Worm (Caenorhabditis elegans): Measurements from ENCODE around the gene act-4.

act-4 gene

ce11 chrX:4960422-4960821 is at the start of gene act-4 (continued):
- no peak for TF ChIP-seq lim-7 (GFP tag; IDR thresholded peaks at IDR 0.05)
- TF ChIP-seq lsy-2 (tag; optimal IDR thresholded peaks at IDR 0.05) = peak in 1 of 2 experiments; percentile 60
- TF ChIP-seq arid-1 (GFP tag; conservative IDR thresholded peaks at IDR 0.05) = no peak
- no peak for TF ChIP-seq lin-1 (GFP tag; IDR thresholded peaks at IDR 0.05)
- TF ChIP-seq mxl-3 (GFP tag; optimal IDR thresholded peaks at IDR 0.05) = no peak
- peak; percentile 53 for TF ChIP-seq nhr-11 (tag; optimal IDR thresholded peaks at IDR 0.05)
- TF ChIP-seq daf-16 (GFP tag; optimal IDR thresholded peaks at IDR 0.05) = peak in 1 of 2 experiments; percentile 4
- no peak for TF ChIP-seq daf-16 (tag; optimal IDR thresholded peaks at IDR 0.05)
- TF ChIP-seq mep-1 (tag; optimal IDR thresholded peaks at IDR 0.05) = peak; percentile 77
- TF ChIP-seq Y75B8A.6 (GFP tag; IDR thresholded peaks at IDR 0.05) = no peak
- TF ChIP-seq snpc-4 (tag; optimal IDR thresholded peaks at IDR 0.05) = no peak

- TF ChIP-seq hlh-30 (tag; optimal IDR thresholded peaks at IDR 0.05; ENCODE audit: insufficient read depth) = peak; percentile 42
- TF ChIP-seq D1046.2 (GFP tag; IDR thresholded peaks at IDR 0.05) = no peak
- TF ChIP-seq mes-2 (tag; optimal IDR thresholded peaks at IDR 0.05; ENCODE audit: poor library complexity, severe bottlenecking) = no peak
- peak; percentile 34 for TF ChIP-seq aha-1 (tag)
- TF ChIP-seq daf-12 (tag; optimal IDR thresholded peaks at IDR 0.05) = no peak
- no peak for TF ChIP-seq nhr-28 (tag; optimal IDR thresholded peaks at IDR 0.05)
- no peak for TF ChIP-seq rbr-2 (tag; optimal IDR thresholded peaks at IDR 0.05)
- TF ChIP-seq madf-9 (GFP tag; conservative IDR thresholded peaks at IDR 0.05) = no peak
- TF ChIP-seq mxl-3 (GFP tag; optimal IDR thresholded peaks at IDR 0.05) = no peak
- TF ChIP-seq dmd-6 (GFP tag; IDR thresholded peaks at IDR 0.05) = peak; percentile 28; the same call in 1 of the 2 replicates
- TF ChIP-seq unc-62 (GFP tag; optimal IDR thresholded peaks at IDR 0.05 in 1 of 2) = peak in 1 of 2 experiments; percentile 22
- TF ChIP-seq unc-62 (tag; optimal IDR thresholded peaks at IDR 0.05) = no peak
- TF ChIP-seq lin-15B (tag; optimal IDR thresholded peaks at IDR 0.05) = no peak
- peak; percentile 35 for TF ChIP-seq dve-1 (tag; optimal IDR thresholded peaks at IDR 0.05; ENCODE audit: insufficient read depth)
Observed at ce11 chrX:4911287-4911876, 49.0 kb upstream of the act-4 start.

- no peak for TF ChIP-seq nhr-28 (tag; optimal IDR thresholded peaks at IDR 0.05)
- peak in 1 of 2 experiments; percentile 81 for TF ChIP-seq unc-62 (GFP tag; optimal IDR thresholded peaks at IDR 0.05 in 1 of 2)
- TF ChIP-seq unc-62 (tag; optimal IDR thresholded peaks at IDR 0.05) = no peak
Observed at ce11 chrX:4914464-4914863, 46.0 kb upstream of the act-4 start.

DNA sequence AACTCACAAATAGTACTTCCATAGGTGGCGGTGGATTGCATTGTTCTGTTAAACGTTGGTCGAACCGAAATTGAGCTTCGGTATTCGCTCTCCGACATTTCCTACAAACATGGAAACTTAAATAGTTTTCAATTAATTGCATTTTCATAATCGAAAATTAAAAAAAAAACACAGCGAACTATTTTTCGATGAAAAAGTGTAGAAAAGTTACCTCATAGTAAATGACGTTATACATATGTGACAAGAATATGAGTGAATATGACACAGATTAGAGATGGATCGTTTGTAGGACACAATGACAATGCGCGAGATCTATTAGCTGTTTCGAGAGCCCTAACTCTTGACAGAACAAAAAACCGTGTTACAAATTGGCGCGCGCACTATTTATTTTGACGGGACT is 44.5 kb upstream of the act-4 start, which contains the start of gene ifa-4:
ifa-4 (minus strand) TSS at position 101 of the 400 bp plus-strand sequence.
- TF ChIP-seq ama-1 (optimal IDR thresholded peaks at IDR 0.05) (no peak), unc-62 (GFP tag; optimal IDR thresholded peaks at IDR 0.05 in 1 of 2) (no peak), unc-62 (tag; optimal IDR thresholded peaks at IDR 0.05) (no peak), nhr-11 (tag; optimal IDR thresholded peaks at IDR 0.05) (no peak), F44E2.7 (GFP tag; IDR thresholded peaks at IDR 0.05) (no peak), dve-1 (tag; optimal IDR thresholded peaks at IDR 0.05; ENCODE audit: insufficient read depth) (no peak), F26F4.8 (GFP tag; conservative IDR thresholded peaks at IDR 0.05) (no peak), php-3 (GFP tag; IDR thresholded peaks at IDR 0.05) (no peak), F10B5.3 (tag; optimal IDR thresholded peaks at IDR 0.05) (no peak), ztf-11 (tag; optimal IDR thresholded peaks at IDR 0.05) (no peak), lir-3 (tag; optimal IDR thresholded peaks at IDR 0.05) (no peak), tra-1 (GFP tag; IDR thresholded peaks at IDR 0.05) (no peak), ZK546.5 (tag; optimal IDR thresholded peaks at IDR 0.05) (no peak)

DNA sequence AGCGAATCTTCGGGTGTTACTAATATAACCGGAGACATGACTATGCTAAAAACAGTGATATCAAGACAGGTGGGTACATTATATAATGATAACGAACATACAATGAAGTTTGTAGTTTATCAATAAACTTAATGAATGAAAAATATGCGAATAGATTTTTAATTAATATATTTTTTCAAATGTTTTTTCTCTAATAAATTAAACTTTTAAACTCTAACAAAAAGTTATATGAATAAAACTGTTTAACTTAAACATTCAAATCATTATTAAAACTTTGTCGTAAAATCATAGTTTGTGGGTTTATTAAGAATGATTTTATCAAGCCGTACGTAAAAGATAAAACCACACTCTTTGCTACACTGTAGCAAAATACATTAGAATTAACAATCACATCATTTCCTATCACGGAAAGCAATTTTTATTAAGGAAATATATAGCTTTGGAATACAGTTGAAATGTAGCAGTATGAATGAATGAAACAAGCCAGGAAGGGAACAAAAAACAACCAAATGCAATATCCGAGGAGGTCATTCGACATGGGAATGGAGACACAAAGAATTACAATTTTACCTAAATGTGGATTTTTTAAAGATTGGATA is 39.4 kb upstream of the act-4 start, which contains the start of gene K05B2.4:
K05B2.4 (minus strand) TSS at position 51 of the 599 bp plus-strand sequence.
- TF ChIP-seq dpl-1 (GFP tag; optimal IDR thresholded peaks at IDR 0.05) (no peak), mdl-1 (tag; optimal IDR thresholded peaks at IDR 0.05) (no peak), nhr-237 (tag; optimal IDR thresholded peaks at IDR 0.05) (no peak), T20F7.1 (GFP tag; optimal IDR thresholded peaks at IDR 0.05) (no peak), Y75B8A.6 (GFP tag; IDR thresholded peaks at IDR 0.05) (no peak), php-3 (GFP tag; IDR thresholded peaks at IDR 0.05) (no peak), ztf-7 (tag; optimal IDR thresholded peaks at IDR 0.05) (no peak), mdt-29 (GFP tag; IDR thresholded peaks at IDR 0.05) (no peak), pqm-1 (tag; optimal IDR thresholded peaks at IDR 0.05) (no peak), F44E2.7 (GFP tag; IDR thresholded peaks at IDR 0.05) (no peak), ceh-20 (GFP tag; IDR thresholded peaks at IDR 0.05) (no peak), F10B5.3 (tag; optimal IDR thresholded peaks at IDR 0.05) (no peak), aha-1 (tag) (no peak), skn-1 (tag; optimal IDR thresholded peaks at IDR 0.05) (no peak), zfp-2 (tag; optimal IDR thresholded peaks at IDR 0.05) (no peak), hlh-11 (tag; optimal IDR thresholded peaks at IDR 0.05) (no peak)
